Fruit fly (Drosophila melanogaster) whole organism, embryonic: ENCODE measurements around the gene CG14147.

Source experiments
- ATbp ChIP-seq: fragments of 200-800 bp; sonication (Bioruptor generic); optimal IDR thresholded peaks from 2 replicates; lab custom pipeline; 2017; ENCODE audit warnings: missing biosample characterization, mild to moderate bottlenecking, missing genetic modification characterization, missing genetic modification reagents
- CG15269 ChIP-seq: fragments of 200-800 bp; sonication (Bioruptor generic); optimal IDR thresholded peaks from 2 replicates; lab custom pipeline; 2018; ENCODE audit warnings: missing biosample characterization, mild to moderate bottlenecking, missing genetic modification characterization, moderate library complexity
- CG4854 ChIP-seq: fragments of 200-800 bp; sonication (Bioruptor generic); optimal IDR thresholded peaks from 2 replicates; lab custom pipeline; 2016; ENCODE audit warnings: missing biosample characterization, missing genetic modification characterization, inconsistent platforms
- Dbx ChIP-seq: fragments of 200-800 bp; sonication (Bioruptor generic); IDR thresholded peaks from 3 replicates; pipeline ENCODE4 v1.3.6; 2022; ENCODE audit warnings: missing biosample characterization, missing genetic modification characterization
- Dek ChIP-seq: fragments of 200-800 bp; sonication (Bioruptor generic); optimal IDR thresholded peaks from 3 replicates; lab custom pipeline; 2019; ENCODE audit warnings: missing biosample characterization, mild to moderate bottlenecking, missing genetic modification characterization, moderate library complexity
- Ravus ChIP-seq: fragments of 200-800 bp; sonication (Bioruptor generic); IDR thresholded peaks from 2 replicates; pipeline ENCODE4 v1.3.6; 2022; ENCODE audit warnings: missing biosample characterization, missing genetic modification characterization
- dan ChIP-seq: fragments of 200-800 bp; sonication (Bioruptor generic); IDR thresholded peaks from 2 replicates; pipeline ENCODE4 v1.3.6; 2022; ENCODE audit warnings: missing biosample characterization, missing genetic modification characterization
- wdn ChIP-seq: fragments of 200-800 bp; sonication (Bioruptor generic); IDR thresholded peaks from 2 replicates; pipeline ENCODE4 v1.3.6; 2022; ENCODE audit warnings: missing biosample characterization, missing genetic modification characterization

DNA sequence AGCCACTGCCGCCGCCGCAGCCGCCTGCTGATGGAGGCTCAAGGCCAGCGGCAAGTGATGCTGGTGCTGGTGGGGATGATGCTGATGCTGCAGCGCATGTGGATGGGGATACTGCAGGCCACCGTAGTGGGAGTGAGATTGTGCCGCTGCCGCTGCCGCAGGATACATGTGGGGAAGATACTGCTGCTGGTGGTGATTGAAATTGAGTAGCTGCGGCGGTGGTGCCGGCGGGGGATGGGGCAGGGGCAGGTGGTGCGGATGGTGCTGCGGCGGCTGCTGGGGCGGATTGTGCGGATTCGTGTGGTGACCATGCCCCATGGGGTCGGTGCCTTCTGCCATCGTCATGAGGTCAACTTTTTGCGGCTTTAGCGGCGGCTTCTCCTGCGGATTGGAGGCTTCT is 12.1 kb downstream of the CG14147 start:
- TF ChIP-seq Dek (tag; lab: Kevin White, UChicago): no peak
- no peak for TF ChIP-seq dan (GFP tag; lab: Robert Waterston, UW)
- no peak for TF ChIP-seq Dbx (GFP tag; lab: Robert Waterston, UW)
- TF ChIP-seq Ravus: no peak
- TF ChIP-seq ATbp: no peak
- TF ChIP-seq wdn (GFP tag; lab: Robert Waterston, UW): no peak
- TF ChIP-seq CG4854 (GFP tag; lab: Kevin White, UChicago): no peak
- TF ChIP-seq CG15269 (tag; lab: Kevin White, UChicago): no peak
